Worm (Caenorhabditis elegans) whole organism, mixed stage, embryonic: ENCODE results near the gene algn-8.

Experiments
- M03D4.4 ChIP-seq: sonication (generic microtip); optimal IDR thresholded peaks from 2 replicates; lab custom pipeline; 2017; ENCODE audit warnings: mild to moderate bottlenecking, missing genetic modification characterization, missing compliant biosample characterization
- bed-3 ChIP-seq: fragments of 200-800 bp; sonication (Bioruptor generic); optimal IDR thresholded peaks from 3 replicates; lab custom pipeline; 2018; ENCODE audit warnings: mild to moderate bottlenecking, missing genetic modification characterization, moderate library complexity, missing compliant biosample characterization
- blmp-1 ChIP-seq: fragments of 150-350 bp; optimal IDR thresholded peaks from 2 replicates; lab custom pipeline; 2014; ENCODE audit warnings: missing biosample characterization, missing genetic modification characterization
- ceh-39 ChIP-seq: fragments of 150-350 bp; optimal IDR thresholded peaks from 2 replicates; lab custom pipeline; 2014; ENCODE audit warnings: missing biosample characterization, missing genetic modification characterization
- ceh-43 ChIP-seq: fragments of 200-800 bp; sonication (Bioruptor generic); optimal IDR thresholded peaks from 2 replicates; lab custom pipeline; 2018; ENCODE audit warnings: mild to moderate bottlenecking, missing genetic modification characterization, moderate library complexity, missing compliant biosample characterization
- ceh-83 ChIP-seq: fragments of 200-800 bp; sonication (Bioruptor generic); optimal IDR thresholded peaks from 2 replicates; lab custom pipeline; 2018; ENCODE audit warnings: mild to moderate bottlenecking, missing genetic modification characterization, missing compliant biosample characterization
- cnd-1 ChIP-seq: fragments of 200-800 bp; sonication (Bioruptor generic); optimal IDR thresholded peaks from 2 replicates; lab custom pipeline; 2018; ENCODE audit warnings: mild to moderate bottlenecking, missing genetic modification characterization, missing compliant biosample characterization
- drap-1 ChIP-seq: fragments of 200-800 bp; sonication (Bioruptor generic); optimal IDR thresholded peaks from 3 replicates; lab custom pipeline; 2018; ENCODE audit warnings: mild to moderate bottlenecking, missing genetic modification characterization, missing compliant biosample characterization
- elt-1 ChIP-seq: sonication (generic microtip); optimal IDR thresholded peaks from 2 replicates; lab custom pipeline; 2017; ENCODE audit warnings: missing genetic modification characterization, mild to moderate bottlenecking, missing compliant biosample characterization, antibody characterized with exemption, moderate library complexity, borderline replicate concordance; ENCODE audit not compliant: insufficient read depth
- elt-3 ChIP-seq: fragments of 150-350 bp; optimal IDR thresholded peaks from 2 replicates; lab custom pipeline; 2014; ENCODE audit warnings: missing biosample characterization, missing genetic modification characterization
- flh-1 ChIP-seq: fragments of 200-800 bp; sonication (Bioruptor generic); optimal IDR thresholded peaks from 2 replicates; lab custom pipeline; 2018; ENCODE audit warnings: mild to moderate bottlenecking, missing genetic modification characterization, moderate library complexity, missing compliant biosample characterization
- ham-2 ChIP-seq: fragments of 200-800 bp; sonication (Bioruptor generic); optimal IDR thresholded peaks from 2 replicates; lab custom pipeline; 2018; ENCODE audit warnings: mild to moderate bottlenecking, missing genetic modification characterization, missing compliant biosample characterization
- hlh-1 ChIP-seq: fragments of 150-350 bp; optimal IDR thresholded peaks from 2 replicates; lab custom pipeline; 2014; ENCODE audit warnings: missing biosample characterization, missing genetic modification reagents, missing genetic modification characterization
- lin-13 ChIP-seq: fragments of 150-350 bp; optimal IDR thresholded peaks from 2 replicates; lab custom pipeline; 2014; ENCODE audit warnings: missing biosample characterization, missing genetic modification characterization
- lin-32 ChIP-seq: fragments of 200-800 bp; sonication (Bioruptor generic); optimal IDR thresholded peaks from 2 replicates; lab custom pipeline; 2018; ENCODE audit warnings: mild to moderate bottlenecking, missing genetic modification characterization, missing compliant biosample characterization
- lsy-2 ChIP-seq: fragments of 150-350 bp; optimal IDR thresholded peaks from 2 replicates; lab custom pipeline; 2014; ENCODE audit warnings: missing biosample characterization, missing genetic modification characterization
- mab-5 ChIP-seq: fragments of 150-350 bp; optimal IDR thresholded peaks from 2 replicates; lab custom pipeline; 2014; ENCODE audit warnings: missing biosample characterization, missing genetic modification characterization
- mep-1 ChIP-seq: fragments of 150-350 bp; optimal IDR thresholded peaks from 2 replicates; lab custom pipeline; 2017; ENCODE audit warnings: missing biosample characterization, missing genetic modification reagents, missing genetic modification characterization, inconsistent platforms
- mls-2 ChIP-seq: sonication (generic microtip); optimal IDR thresholded peaks from 2 replicates; lab custom pipeline; 2016; ENCODE audit warnings: mild to moderate bottlenecking, missing genetic modification characterization, moderate library complexity, missing compliant biosample characterization
- nhr-2 ChIP-seq: fragments of 150-350 bp; optimal IDR thresholded peaks from 2 replicates; lab custom pipeline; 2014; ENCODE audit warnings: missing biosample characterization, missing genetic modification characterization
- nhr-237 ChIP-seq: fragments of 150-350 bp; optimal IDR thresholded peaks from 2 replicates; lab custom pipeline; 2014; ENCODE audit warnings: missing biosample characterization, missing genetic modification characterization
- nhr-28 ChIP-seq: fragments of 150-350 bp; optimal IDR thresholded peaks from 2 replicates; lab custom pipeline; 2014; ENCODE audit warnings: missing biosample characterization, missing genetic modification characterization
- nhr-76 ChIP-seq: sonication (generic microtip); optimal IDR thresholded peaks from 2 replicates; lab custom pipeline; 2017; ENCODE audit warnings: missing biosample characterization, missing genetic modification characterization
- sem-2 ChIP-seq: fragments of 200-800 bp; sonication (Bioruptor generic); optimal IDR thresholded peaks from 2 replicates; lab custom pipeline; 2018; ENCODE audit warnings: mild to moderate bottlenecking, missing genetic modification characterization, missing compliant biosample characterization
- snpc-4 ChIP-seq: fragments of 150-350 bp; optimal IDR thresholded peaks from 2 replicates; lab custom pipeline; 2014; ENCODE audit warnings: missing biosample characterization, missing genetic modification characterization
- sptf-1 ChIP-seq: sonication (generic microtip); optimal IDR thresholded peaks from 2 replicates; lab custom pipeline; 2017; ENCODE audit warnings: mild to moderate bottlenecking, missing genetic modification characterization, moderate library complexity, missing compliant biosample characterization
- tbx-8 ChIP-seq: fragments of 200-800 bp; sonication (Bioruptor generic); optimal IDR thresholded peaks from 2 replicates; lab custom pipeline; 2018; ENCODE audit warnings: mild to moderate bottlenecking, missing genetic modification characterization, moderate library complexity, missing compliant biosample characterization
- unc-120 ChIP-seq: sonication (generic microtip); optimal IDR thresholded peaks from 2 replicates; lab custom pipeline; 2017; ENCODE audit warnings: missing genetic modification characterization, missing compliant biosample characterization; ENCODE audit not compliant: poor library complexity, severe bottlenecking
- unc-62 ChIP-seq: fragments of 150-350 bp; optimal IDR thresholded peaks from 2 replicates; lab custom pipeline; 2014; ENCODE audit warnings: missing biosample characterization, missing genetic modification reagents, missing genetic modification characterization
- zip-8 ChIP-seq: fragments of 150-350 bp; optimal IDR thresholded peaks from 2 replicates; lab custom pipeline; 2014; ENCODE audit warnings: missing biosample characterization, missing genetic modification characterization
- ztf-11 ChIP-seq: fragments of 150-350 bp; optimal IDR thresholded peaks from 2 replicates; lab custom pipeline; 2014; ENCODE audit warnings: missing biosample characterization, missing genetic modification characterization

Gene algn-8

DNA sequence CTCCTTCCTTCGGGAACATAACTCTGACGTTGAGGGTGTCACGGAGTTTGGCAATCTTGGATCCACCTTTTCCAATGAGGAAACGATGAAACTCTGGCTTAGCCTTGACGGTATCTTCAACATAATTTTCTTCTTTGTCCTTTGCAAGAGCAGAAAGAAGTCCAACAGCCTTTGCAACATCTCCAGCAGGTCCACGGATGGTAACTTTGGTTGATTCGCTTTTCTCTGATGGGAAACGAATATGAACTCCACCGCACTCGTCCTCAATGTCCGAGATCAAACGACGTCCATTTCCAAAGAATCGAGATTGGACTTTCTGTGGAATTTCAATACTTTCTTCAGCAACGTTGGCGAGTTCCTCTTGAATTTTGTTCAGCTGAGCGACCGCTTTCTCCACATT lies 2.3 kb upstream of the algn-8 start:
- TF ChIP-seq unc-120 (no peak), snpc-4 (no peak), elt-3 (tag; lab: Kevin White, UChicago) (no peak), nhr-237 (no peak), unc-62 (GFP tag; lab: Kevin White, UChicago) (no peak), nhr-2 (tag; lab: Kevin White, UChicago) (no peak), mab-5 (no peak), blmp-1 (tag; lab: Kevin White, UChicago) (no peak), ceh-39 (tag; lab: Kevin White, UChicago) (no peak), nhr-28 (no peak)

DNA sequence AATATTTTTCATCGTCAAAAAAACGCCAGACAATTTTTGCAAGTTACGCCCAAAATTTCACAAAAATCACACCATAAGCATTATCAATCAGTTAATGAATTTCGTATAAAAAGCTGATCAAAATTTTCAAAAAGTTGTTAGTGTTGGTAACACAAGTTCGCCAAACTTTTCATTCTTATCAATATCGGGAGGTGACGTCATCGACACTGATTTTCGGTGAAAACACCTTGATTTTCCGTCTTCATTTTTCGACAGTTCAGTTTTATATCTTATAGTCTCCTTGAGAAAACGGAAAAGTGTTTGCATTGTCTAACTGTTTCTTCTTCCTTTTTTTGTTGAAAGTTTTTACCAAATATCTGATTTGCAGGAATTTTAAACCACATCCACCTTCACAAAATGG lies 5.4 kb downstream of the algn-8 start, which contains the start of gene C08H9.15:
Gene C08H9.15, plus strand, starts transcription at position 368 of the 400 bp plus-strand sequence.
- no peak for TF ChIP-seq bed-3 (GFP tag; lab: Kevin White, UChicago)
- TF ChIP-seq zip-8, result peak; percentile 16
- no peak for TF ChIP-seq sptf-1 (tag; lab: Kevin White, UChicago)
- no peak for TF ChIP-seq ham-2

DNA sequence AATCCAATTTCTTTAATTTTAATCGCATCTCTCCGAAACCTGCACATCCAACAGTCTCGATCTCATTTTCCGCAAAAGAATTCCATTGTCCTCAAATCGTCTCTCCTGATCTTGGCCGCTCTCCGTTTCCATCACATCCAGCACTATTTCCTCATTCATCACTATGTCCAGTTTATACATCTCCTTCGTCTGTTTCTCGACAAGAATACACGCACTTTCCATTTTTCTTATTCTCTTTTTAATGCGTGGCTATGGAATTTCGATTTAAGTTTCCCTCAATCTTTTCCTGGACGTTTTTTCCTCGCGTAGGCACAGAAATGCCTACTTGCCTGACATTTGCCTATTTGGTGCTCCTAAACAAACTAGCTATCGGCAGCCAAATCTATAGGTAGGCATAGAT lies 6.4 kb downstream of the algn-8 start:
- TF ChIP-seq nhr-76 (tag; lab: Kevin White, UChicago) (no peak), M03D4.4 (no peak), blmp-1 (tag; lab: Kevin White, UChicago) (peak; percentile 35)

DNA sequence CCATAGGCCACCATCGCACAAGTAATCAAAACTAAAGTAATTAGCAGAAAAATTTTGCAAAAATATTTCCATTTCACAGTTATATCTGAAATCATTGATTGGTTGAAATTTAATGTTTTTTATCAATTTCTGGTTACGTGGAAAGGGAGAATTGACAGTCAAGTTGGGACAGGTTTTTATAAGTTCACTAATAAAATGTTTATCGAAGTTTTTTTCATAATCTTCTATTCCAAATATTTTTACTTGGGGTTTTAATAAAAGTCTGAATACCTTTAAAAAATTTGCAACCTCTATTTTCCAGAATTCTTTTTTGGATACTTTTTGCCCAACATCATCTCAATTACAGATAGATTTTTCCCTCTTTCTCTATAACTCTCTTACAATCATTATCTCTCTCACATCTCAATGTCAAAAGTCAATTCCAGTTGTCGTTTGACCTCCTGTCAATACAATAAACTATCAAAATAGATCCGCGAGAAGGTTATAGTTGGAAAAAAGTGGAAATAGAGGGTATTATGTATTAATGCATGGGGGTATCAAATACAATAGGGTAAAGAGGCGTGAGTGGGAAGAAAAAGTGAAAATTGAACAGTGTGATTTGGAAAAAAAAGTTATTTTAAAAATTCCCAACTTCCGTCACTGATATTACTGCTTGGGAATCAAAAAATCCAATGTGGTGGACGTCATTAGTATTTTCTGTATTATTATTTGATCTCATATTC lies 11.6 kb downstream of the algn-8 start, which contains the start of the genes chil-2 and ctsa-3.2:
Gene chil-2, minus strand, starts transcription at position 101 of the 722 bp plus-strand sequence.
Gene ctsa-3.2, plus strand, starts transcription at position 672 of the 722 bp plus-strand sequence.
- TF ChIP-seq zip-8 (no peak), nhr-76 (tag; lab: Kevin White, UChicago) (no peak), M03D4.4 (no peak), hlh-1 (tag; lab: Kevin White, UChicago) (no peak), drap-1 (GFP tag; lab: Kevin White, UChicago) (no peak), bed-3 (GFP tag; lab: Kevin White, UChicago) (no peak), ztf-11 (tag; lab: Kevin White, UChicago) (no peak), ceh-43 (GFP tag; lab: Kevin White, UChicago) (no peak), lsy-2 (tag; lab: Kevin White, UChicago) (no peak), sem-2 (GFP tag; lab: Kevin White, UChicago) (no peak), nhr-2 (tag; lab: Kevin White, UChicago) (no peak), mab-5 (no peak), flh-1 (GFP tag; lab: Kevin White, UChicago) (no peak), mls-2 (no peak), snpc-4 (no peak)

DNA sequence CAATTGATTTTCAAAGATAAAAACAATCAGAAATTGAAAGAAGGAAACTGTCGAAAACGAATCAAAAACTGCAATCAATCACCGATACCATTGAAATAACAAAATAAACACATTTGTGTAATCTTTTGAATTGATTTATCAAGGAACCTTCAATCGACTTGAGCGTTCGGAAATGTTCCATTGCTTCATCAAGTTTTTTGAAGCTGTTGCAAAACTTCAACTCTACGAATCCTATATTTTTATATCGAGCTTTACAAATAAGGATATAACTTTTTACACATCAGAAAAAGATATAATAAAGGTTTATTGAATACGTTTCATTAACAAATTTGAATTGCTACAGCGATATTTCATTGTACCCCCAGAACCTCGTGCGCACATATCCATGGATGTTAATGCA lies 13.3 kb downstream of the algn-8 start, which contains the start of gene chil-8:
Gene chil-8, minus strand, starts transcription at position 101 of the 400 bp plus-strand sequence.
- TF ChIP-seq cnd-1 (no peak), nhr-2 (tag; lab: Kevin White, UChicago) (no peak), lsy-2 (tag; lab: Kevin White, UChicago) (no peak), mep-1 (tag; lab: Kevin White, UChicago) (no peak), tbx-8 (no peak), lin-32 (GFP tag; lab: Kevin White, UChicago) (no peak), sem-2 (GFP tag; lab: Kevin White, UChicago) (no peak), flh-1 (GFP tag; lab: Kevin White, UChicago) (no peak), ceh-83 (GFP tag; lab: Kevin White, UChicago) (no peak), elt-1 (tag; lab: Kevin White, UChicago) (no peak), unc-62 (GFP tag; lab: Kevin White, UChicago) (no peak), lin-13 (tag; lab: Kevin White, UChicago) (no peak), nhr-237 (no peak)
